Worm (Caenorhabditis elegans) whole organism, L1 larva: ENCODE results near the gene EGAP2.2.
A peak's percentile ranks its signal among the peaks of the same experiment; 100 is the strongest.

ENCODE experiments used
- C16A3.4 ChIP-seq: fragments of 150-350 bp; optimal IDR thresholded peaks from 2 replicates; lab custom pipeline; 2014; ENCODE audit warnings: missing biosample characterization, missing genetic modification characterization
- C34B4.2 ChIP-seq: sonication (generic microtip); optimal IDR thresholded peaks from 2 replicates; lab custom pipeline; 2017; ENCODE audit warnings: mild to moderate bottlenecking, missing genetic modification characterization, missing compliant biosample characterization
- Y116A8C.19 ChIP-seq: sonication (generic microtip); optimal IDR thresholded peaks from 2 replicates; lab custom pipeline; 2016; ENCODE audit warnings: missing compliant biosample characterization, missing genetic modification characterization, borderline replicate concordance
- aly-2 ChIP-seq: fragments of 150-350 bp; optimal IDR thresholded peaks from 2 replicates; lab custom pipeline; 2014; ENCODE audit warnings: missing biosample characterization, missing genetic modification characterization
- blmp-1 ChIP-seq: fragments of 150-350 bp; optimal IDR thresholded peaks from 2 replicates; lab custom pipeline; 2014; ENCODE audit warnings: missing biosample characterization, missing genetic modification characterization
- ceh-90 ChIP-seq: sonication (generic microtip); optimal IDR thresholded peaks from 2 replicates; lab custom pipeline; 2016; ENCODE audit warnings: missing genetic modification characterization, missing compliant biosample characterization
- dsc-1 ChIP-seq: sonication (generic microtip); optimal IDR thresholded peaks from 2 replicates; lab custom pipeline; 2016; ENCODE audit warnings: mild to moderate bottlenecking, missing genetic modification characterization, missing compliant biosample characterization
- efl-1 ChIP-seq, 4 experiments: fragments of 150-350 bp; optimal IDR thresholded peaks in 3 of 4; peaks in 1 of 4; 1 replicate in 1 of 4; 2 replicates in 3 of 4; lab custom pipeline; 2014; ENCODE audit warnings: missing biosample characterization in 2 of 4, missing genetic modification characterization in 2 of 4, missing genetic modification reagents in 2 of 4
- elt-2 ChIP-seq: sonication (generic microtip); optimal IDR thresholded peaks from 2 replicates; lab custom pipeline; 2016; ENCODE audit warnings: missing genetic modification characterization, mild to moderate bottlenecking, inconsistent platforms, missing compliant biosample characterization, missing genetic modification reagents
- elt-3 ChIP-seq, 6 experiments: fragments of 150-350 bp in 1 of 6; sonication (generic microtip); optimal IDR thresholded peaks; 2 replicates each; lab custom pipeline; 2017 to 2018; ENCODE audit warnings: missing biosample characterization in 6 of 6, missing genetic modification characterization in 6 of 6, inconsistent platforms in 1 of 6
- fkh-10 ChIP-seq: sonication (generic microtip); optimal IDR thresholded peaks from 2 replicates; lab custom pipeline; 2017; ENCODE audit warnings: missing biosample characterization, missing genetic modification reagents, missing genetic modification characterization
- fos-1 ChIP-seq: fragments of 150-350 bp; optimal IDR thresholded peaks from 2 replicates; lab custom pipeline; 2014; ENCODE audit warnings: missing biosample characterization, missing genetic modification characterization
- grh-1 ChIP-seq: fragments of 200-800 bp; sonication (Bioruptor generic); IDR thresholded peaks from 2 replicates; pipeline ENCODE4 v1.3.6; 2022; ENCODE audit warnings: missing genetic modification reagents, missing genetic modification characterization, missing compliant biosample characterization
- hlh-17 ChIP-seq: fragments of 200-800 bp; sonication (Bioruptor generic); optimal IDR thresholded peaks from 2 replicates; lab custom pipeline; 2018; ENCODE audit warnings: missing genetic modification characterization, mild to moderate bottlenecking, missing compliant biosample characterization, moderate library complexity, borderline replicate concordance
- hlh-4 ChIP-seq: sonication (generic microtip); optimal IDR thresholded peaks from 2 replicates; lab custom pipeline; 2016; ENCODE audit warnings: mild to moderate bottlenecking, missing genetic modification characterization, missing compliant biosample characterization
- hpl-2 ChIP-seq: fragments of 150-350 bp; optimal IDR thresholded peaks from 2 replicates; lab custom pipeline; 2014; ENCODE audit warnings: missing biosample characterization, missing genetic modification reagents, missing genetic modification characterization
- isw-1 ChIP-seq: fragments of 200-800 bp; sonication (Bioruptor generic); IDR thresholded peaks from 2 replicates; pipeline ENCODE4 v1.3.6; 2022; ENCODE audit warnings: missing genetic modification characterization, missing compliant biosample characterization
- jun-1 ChIP-seq: fragments of 150-350 bp; optimal IDR thresholded peaks from 2 replicates; lab custom pipeline; 2014; ENCODE audit warnings: missing biosample characterization, missing genetic modification reagents, missing genetic modification characterization
- lin-14 ChIP-seq: fragments of 200-800 bp; sonication (Bioruptor generic); optimal IDR thresholded peaks from 2 replicates; lab custom pipeline; 2018; ENCODE audit warnings: mild to moderate bottlenecking, missing genetic modification characterization, moderate library complexity, missing compliant biosample characterization
- lin-15B ChIP-seq: fragments of 150-350 bp; sonication (generic microtip); optimal IDR thresholded peaks from 3 replicates; lab custom pipeline; 2014; ENCODE audit warnings: missing biosample characterization, missing genetic modification characterization
- lin-39 ChIP-seq: fragments of 150-350 bp; optimal IDR thresholded peaks from 2 replicates; lab custom pipeline; 2014; ENCODE audit warnings: missing biosample characterization, missing genetic modification reagents, missing genetic modification characterization
- mdl-1 ChIP-seq, 2 experiments: fragments of 150-350 bp; optimal IDR thresholded peaks; 2 replicates each; lab custom pipeline; 2014 to 2017; ENCODE audit warnings: missing biosample characterization in 2 of 2, missing genetic modification characterization in 2 of 2, inconsistent platforms in 1 of 2
- mep-1 ChIP-seq: fragments of 150-350 bp; optimal IDR thresholded peaks from 2 replicates; lab custom pipeline; 2014; ENCODE audit warnings: missing biosample characterization, missing genetic modification characterization
- nhr-11 ChIP-seq: fragments of 150-350 bp; optimal IDR thresholded peaks from 2 replicates; lab custom pipeline; 2014; ENCODE audit warnings: missing biosample characterization, missing genetic modification characterization
- nhr-19 ChIP-seq: fragments of 200-800 bp; sonication (Bioruptor generic); conservative IDR thresholded peaks from 2 replicates; pipeline ENCODE4 v1.3.6; 2022; ENCODE audit warnings: missing genetic modification characterization, missing compliant biosample characterization
- nhr-20 ChIP-seq: sonication (generic microtip); optimal IDR thresholded peaks from 2 replicates; lab custom pipeline; 2016; ENCODE audit warnings: mild to moderate bottlenecking, missing genetic modification characterization, missing compliant biosample characterization
- nhr-237 ChIP-seq: fragments of 150-350 bp; optimal IDR thresholded peaks from 2 replicates; lab custom pipeline; 2014; ENCODE audit warnings: missing biosample characterization, missing genetic modification characterization
- nhr-85 ChIP-seq: sonication (generic microtip); peaks from one replicate; lab custom pipeline; 2016; ENCODE audit warnings: missing genetic modification characterization, inconsistent platforms, missing compliant biosample characterization
- pax-3 ChIP-seq: fragments of 200-800 bp; sonication (Bioruptor generic); optimal IDR thresholded peaks from 2 replicates; lab custom pipeline; 2018; ENCODE audit warnings: mild to moderate bottlenecking, missing genetic modification characterization, moderate library complexity, missing compliant biosample characterization
- pqm-1 ChIP-seq: sonication (generic microtip); optimal IDR thresholded peaks from 3 replicates; lab custom pipeline; 2017; ENCODE audit warnings: missing biosample characterization, missing genetic modification characterization
- sptf-1 ChIP-seq: fragments of 150-350 bp; optimal IDR thresholded peaks from 2 replicates; lab custom pipeline; 2014; ENCODE audit warnings: missing biosample characterization, missing genetic modification characterization
- swsn-7 ChIP-seq: sonication (generic microtip); optimal IDR thresholded peaks from 2 replicates; lab custom pipeline; 2016; ENCODE audit warnings: missing genetic modification characterization, missing compliant biosample characterization
- tbx-2 ChIP-seq: sonication (generic microtip); optimal IDR thresholded peaks from 2 replicates; lab custom pipeline; 2016; ENCODE audit warnings: missing genetic modification characterization, missing compliant biosample characterization
- tlp-1 ChIP-seq: fragments of 150-350 bp; optimal IDR thresholded peaks from 2 replicates; lab custom pipeline; 2014; ENCODE audit warnings: missing biosample characterization, missing genetic modification characterization
- unc-130 ChIP-seq: fragments of 150-350 bp; optimal IDR thresholded peaks from 2 replicates; lab custom pipeline; 2017; ENCODE audit warnings: missing biosample characterization, missing genetic modification characterization, inconsistent platforms
- unc-30 ChIP-seq: sonication (generic microtip); optimal IDR thresholded peaks from 2 replicates; lab custom pipeline; 2017; ENCODE audit warnings: missing biosample characterization, missing genetic modification characterization
- unc-62 ChIP-seq: fragments of 150-350 bp; optimal IDR thresholded peaks from 2 replicates; lab custom pipeline; 2014; ENCODE audit warnings: missing biosample characterization, missing genetic modification reagents, missing genetic modification characterization
- zag-1 ChIP-seq: fragments of 150-350 bp; optimal IDR thresholded peaks from 2 replicates; lab custom pipeline; 2014; ENCODE audit warnings: missing biosample characterization, missing genetic modification characterization
- zip-4 ChIP-seq: fragments of 200-800 bp; sonication (Bioruptor generic); optimal IDR thresholded peaks from 2 replicates; lab custom pipeline; 2018; ENCODE audit warnings: mild to moderate bottlenecking, missing genetic modification characterization, moderate library complexity, missing compliant biosample characterization

Gene EGAP2.2

ce11 chrII:5227768-5228167, 1.9 kb upstream of the EGAP2.2 start (continued):
- TF ChIP-seq sptf-1 (tag; lab: Kevin White, UChicago), result no peak
- no peak for TF ChIP-seq pqm-1 (tag; lab: Kevin White, UChicago)
- peak; percentile 78 for TF ChIP-seq elt-2 (tag; lab: Kevin White, UChicago)
- no peak for TF ChIP-seq hlh-4 (tag; lab: Kevin White, UChicago)
- TF ChIP-seq swsn-7, result peak; percentile 18
- TF ChIP-seq tbx-2 (tag; lab: Kevin White, UChicago), result peak; percentile 38
- no peak for TF ChIP-seq lin-39 (tag; lab: Kevin White, UChicago)
- no peak for TF ChIP-seq fos-1 (tag; lab: Kevin White, UChicago)
- no peak for TF ChIP-seq grh-1 (GFP tag; lab: Robert Waterston, UW)
- TF ChIP-seq nhr-11 (tag; lab: Kevin White, UChicago), result no peak
- no peak for TF ChIP-seq jun-1 (tag; lab: Kevin White, UChicago)
- TF ChIP-seq lin-15B, result no peak
- peak; percentile 35 for TF ChIP-seq unc-130 (tag; lab: Kevin White, UChicago)
- TF ChIP-seq nhr-85 (tag; lab: Kevin White, UChicago), result no peak
- TF ChIP-seq dsc-1 (tag; lab: Kevin White, UChicago), result no peak
- TF ChIP-seq aly-2 (tag; lab: Kevin White, UChicago), result no peak
- TF ChIP-seq hlh-17, result no peak
- TF ChIP-seq C34B4.2 (tag; lab: Kevin White, UChicago), result no peak
- TF ChIP-seq unc-62, result no peak
- TF ChIP-seq unc-30, result no peak
- no peak for TF ChIP-seq elt-3 (tag; optimal IDR thresholded peaks at IDR 0.05; lab: Kevin White, UChicago)
- peak in 1 of 2 experiments; percentile 2 for TF ChIP-seq mdl-1 (tag; optimal IDR thresholded peaks at IDR 0.05; lab: Kevin White, UChicago)
- no peak for TF ChIP-seq tlp-1 (tag; lab: Kevin White, UChicago)
- TF ChIP-seq zag-1 (tag; lab: Kevin White, UChicago), result no peak
- no peak for TF ChIP-seq C16A3.4
- TF ChIP-seq lin-14 (GFP tag; lab: Kevin White, UChicago), result peak; percentile 64
- TF ChIP-seq nhr-237 (tag; lab: Kevin White, UChicago), result no peak
- TF ChIP-seq Y116A8C.19, result no peak
- peak; percentile 34 for TF ChIP-seq blmp-1 (tag; lab: Kevin White, UChicago)
- peak; percentile 24 to 28 for TF ChIP-seq efl-1 (optimal IDR thresholded peaks at IDR 0.05; lab: Kevin White, UChicago)
- TF ChIP-seq efl-1 (GFP tag; optimal IDR thresholded peaks at IDR 0.05 in 1 of 2; lab: Kevin White, UChicago), result no peak
- no peak for TF ChIP-seq pax-3 (tag; lab: Kevin White, UChicago)
- no peak for TF ChIP-seq hpl-2 (GFP tag; lab: Kevin White, UChicago)
- TF ChIP-seq ceh-90 (tag; lab: Kevin White, UChicago), result no peak
- TF ChIP-seq isw-1, result no peak
- no peak for TF ChIP-seq mep-1 (tag; lab: Kevin White, UChicago)

- TF ChIP-seq nhr-20 (tag; lab: Kevin White, UChicago), result no peak
- TF ChIP-seq, all 84 proteins: peak for 0
These were observed 1.0 kb upstream of the EGAP2.2 start for ce11 chrII:5228662-5229061.

ce11 chrII:5231111-5231510, 1.4 kb downstream of the EGAP2.2 start, which contains the start of gene EGAP2.1:
EGAP2.1 (plus strand) TSS chrII:5231411.
- TF ChIP-seq nhr-11 (tag; lab: Kevin White, UChicago), result no peak
- peak; percentile 4 for TF ChIP-seq blmp-1 (tag; lab: Kevin White, UChicago)
- no peak for TF ChIP-seq fkh-10 (GFP tag; lab: Kevin White, UChicago)
- no peak for TF ChIP-seq zip-4 (GFP tag; lab: Kevin White, UChicago)
- TF ChIP-seq tlp-1 (tag; lab: Kevin White, UChicago), result no peak
- no peak for TF ChIP-seq nhr-19 (GFP tag; lab: Robert Waterston, UW)
- no peak for TF ChIP-seq pax-3 (tag; lab: Kevin White, UChicago)
- no peak for TF ChIP-seq elt-2 (tag; lab: Kevin White, UChicago)
